Worm (Caenorhabditis elegans) whole organism, mixed stage, embryonic: ENCODE measurements around the gene prx-19.

ENCODE experiments used
- M03D4.4 ChIP-seq: sonication (generic microtip); optimal IDR thresholded peaks from 2 replicates; lab custom pipeline; 2017; ENCODE audit warnings: mild to moderate bottlenecking, missing genetic modification characterization, missing compliant biosample characterization
- bed-3 ChIP-seq: fragments of 200-800 bp; sonication (Bioruptor generic); optimal IDR thresholded peaks from 3 replicates; lab custom pipeline; 2018; ENCODE audit warnings: mild to moderate bottlenecking, missing genetic modification characterization, moderate library complexity, missing compliant biosample characterization
- blmp-1 ChIP-seq: fragments of 150-350 bp; optimal IDR thresholded peaks from 2 replicates; lab custom pipeline; 2014; ENCODE audit warnings: missing biosample characterization, missing genetic modification characterization
- ceh-39 ChIP-seq: fragments of 150-350 bp; optimal IDR thresholded peaks from 2 replicates; lab custom pipeline; 2014; ENCODE audit warnings: missing biosample characterization, missing genetic modification characterization
- ceh-43 ChIP-seq: fragments of 200-800 bp; sonication (Bioruptor generic); optimal IDR thresholded peaks from 2 replicates; lab custom pipeline; 2018; ENCODE audit warnings: mild to moderate bottlenecking, missing genetic modification characterization, moderate library complexity, missing compliant biosample characterization
- ceh-83 ChIP-seq: fragments of 200-800 bp; sonication (Bioruptor generic); optimal IDR thresholded peaks from 2 replicates; lab custom pipeline; 2018; ENCODE audit warnings: mild to moderate bottlenecking, missing genetic modification characterization, missing compliant biosample characterization
- ces-1 ChIP-seq: fragments of 150-350 bp; optimal IDR thresholded peaks from 2 replicates; lab custom pipeline; 2014; ENCODE audit warnings: missing biosample characterization, missing genetic modification reagents, missing genetic modification characterization
- cnd-1 ChIP-seq: fragments of 200-800 bp; sonication (Bioruptor generic); optimal IDR thresholded peaks from 2 replicates; lab custom pipeline; 2018; ENCODE audit warnings: mild to moderate bottlenecking, missing genetic modification characterization, missing compliant biosample characterization
- drap-1 ChIP-seq: fragments of 200-800 bp; sonication (Bioruptor generic); optimal IDR thresholded peaks from 3 replicates; lab custom pipeline; 2018; ENCODE audit warnings: mild to moderate bottlenecking, missing genetic modification characterization, missing compliant biosample characterization
- elt-1 ChIP-seq: sonication (generic microtip); optimal IDR thresholded peaks from 2 replicates; lab custom pipeline; 2017; ENCODE audit warnings: missing genetic modification characterization, mild to moderate bottlenecking, missing compliant biosample characterization, antibody characterized with exemption, moderate library complexity, borderline replicate concordance; ENCODE audit not compliant: insufficient read depth
- elt-3 ChIP-seq: fragments of 150-350 bp; optimal IDR thresholded peaks from 2 replicates; lab custom pipeline; 2014; ENCODE audit warnings: missing biosample characterization, missing genetic modification characterization
- flh-1 ChIP-seq: fragments of 200-800 bp; sonication (Bioruptor generic); optimal IDR thresholded peaks from 2 replicates; lab custom pipeline; 2018; ENCODE audit warnings: mild to moderate bottlenecking, missing genetic modification characterization, moderate library complexity, missing compliant biosample characterization
- hlh-1 ChIP-seq: fragments of 150-350 bp; optimal IDR thresholded peaks from 2 replicates; lab custom pipeline; 2014; ENCODE audit warnings: missing biosample characterization, missing genetic modification reagents, missing genetic modification characterization
- lin-13 ChIP-seq: fragments of 150-350 bp; optimal IDR thresholded peaks from 2 replicates; lab custom pipeline; 2014; ENCODE audit warnings: missing biosample characterization, missing genetic modification characterization
- lin-32 ChIP-seq: fragments of 200-800 bp; sonication (Bioruptor generic); optimal IDR thresholded peaks from 2 replicates; lab custom pipeline; 2018; ENCODE audit warnings: mild to moderate bottlenecking, missing genetic modification characterization, missing compliant biosample characterization
- lsy-2 ChIP-seq: fragments of 150-350 bp; optimal IDR thresholded peaks from 2 replicates; lab custom pipeline; 2014; ENCODE audit warnings: missing biosample characterization, missing genetic modification characterization
- mab-5 ChIP-seq: fragments of 150-350 bp; optimal IDR thresholded peaks from 2 replicates; lab custom pipeline; 2014; ENCODE audit warnings: missing biosample characterization, missing genetic modification characterization
- mep-1 ChIP-seq: fragments of 150-350 bp; optimal IDR thresholded peaks from 2 replicates; lab custom pipeline; 2017; ENCODE audit warnings: missing biosample characterization, missing genetic modification reagents, missing genetic modification characterization, inconsistent platforms
- mls-2 ChIP-seq: sonication (generic microtip); optimal IDR thresholded peaks from 2 replicates; lab custom pipeline; 2016; ENCODE audit warnings: mild to moderate bottlenecking, missing genetic modification characterization, moderate library complexity, missing compliant biosample characterization
- nhr-12 ChIP-seq: fragments of 150-350 bp; optimal IDR thresholded peaks from 2 replicates; lab custom pipeline; 2014; ENCODE audit warnings: missing biosample characterization, missing genetic modification characterization
- nhr-2 ChIP-seq: fragments of 150-350 bp; optimal IDR thresholded peaks from 2 replicates; lab custom pipeline; 2014; ENCODE audit warnings: missing biosample characterization, missing genetic modification characterization
- nhr-237 ChIP-seq: fragments of 150-350 bp; optimal IDR thresholded peaks from 2 replicates; lab custom pipeline; 2014; ENCODE audit warnings: missing biosample characterization, missing genetic modification characterization
- nhr-28 ChIP-seq: fragments of 150-350 bp; optimal IDR thresholded peaks from 2 replicates; lab custom pipeline; 2014; ENCODE audit warnings: missing biosample characterization, missing genetic modification characterization
- nhr-76 ChIP-seq: sonication (generic microtip); optimal IDR thresholded peaks from 2 replicates; lab custom pipeline; 2017; ENCODE audit warnings: missing biosample characterization, missing genetic modification characterization
- pha-4 ChIP-seq: fragments of 150-350 bp; optimal IDR thresholded peaks from 2 replicates; lab custom pipeline; 2018; ENCODE audit warnings: missing biosample characterization, missing genetic modification reagents, missing genetic modification characterization
- sem-2 ChIP-seq: fragments of 200-800 bp; sonication (Bioruptor generic); optimal IDR thresholded peaks from 2 replicates; lab custom pipeline; 2018; ENCODE audit warnings: mild to moderate bottlenecking, missing genetic modification characterization, missing compliant biosample characterization
- snpc-4 ChIP-seq: fragments of 150-350 bp; optimal IDR thresholded peaks from 2 replicates; lab custom pipeline; 2014; ENCODE audit warnings: missing biosample characterization, missing genetic modification characterization
- sptf-1 ChIP-seq: sonication (generic microtip); optimal IDR thresholded peaks from 2 replicates; lab custom pipeline; 2017; ENCODE audit warnings: mild to moderate bottlenecking, missing genetic modification characterization, moderate library complexity, missing compliant biosample characterization
- tbx-8 ChIP-seq: fragments of 200-800 bp; sonication (Bioruptor generic); optimal IDR thresholded peaks from 2 replicates; lab custom pipeline; 2018; ENCODE audit warnings: mild to moderate bottlenecking, missing genetic modification characterization, moderate library complexity, missing compliant biosample characterization
- unc-120 ChIP-seq: sonication (generic microtip); optimal IDR thresholded peaks from 2 replicates; lab custom pipeline; 2017; ENCODE audit warnings: missing genetic modification characterization, missing compliant biosample characterization; ENCODE audit not compliant: poor library complexity, severe bottlenecking
- unc-39 ChIP-seq: fragments of 150-350 bp; optimal IDR thresholded peaks from 2 replicates; lab custom pipeline; 2014; ENCODE audit warnings: missing biosample characterization, missing genetic modification characterization
- unc-62 ChIP-seq: fragments of 150-350 bp; optimal IDR thresholded peaks from 2 replicates; lab custom pipeline; 2014; ENCODE audit warnings: missing biosample characterization, missing genetic modification reagents, missing genetic modification characterization
- zip-8 ChIP-seq: fragments of 150-350 bp; optimal IDR thresholded peaks from 2 replicates; lab custom pipeline; 2014; ENCODE audit warnings: missing biosample characterization, missing genetic modification characterization
- ztf-11 ChIP-seq: fragments of 150-350 bp; optimal IDR thresholded peaks from 2 replicates; lab custom pipeline; 2014; ENCODE audit warnings: missing biosample characterization, missing genetic modification characterization

prx-19 gene

ce11 chrIII:8809245-8809971 lies at the start of gene prx-19:
prx-19 (minus strand) TSS chrIII:8809295.
- TF ChIP-seq unc-120 (tag; lab: Kevin White, UChicago) = no peak
- no peak for TF ChIP-seq elt-1 (tag; lab: Kevin White, UChicago)
- peak; percentile 88 for TF ChIP-seq ces-1
- no peak for TF ChIP-seq drap-1 (GFP tag; lab: Kevin White, UChicago)
- no peak for TF ChIP-seq nhr-2 (tag; lab: Kevin White, UChicago)
- no peak for TF ChIP-seq elt-3 (tag; lab: Kevin White, UChicago)
- no peak for TF ChIP-seq ceh-83 (GFP tag; lab: Kevin White, UChicago)
- no peak for TF ChIP-seq cnd-1 (tag; lab: Kevin White, UChicago)
- peak; percentile 77 for TF ChIP-seq mep-1 (tag; lab: Kevin White, UChicago)
- TF ChIP-seq lin-13 (tag; lab: Kevin White, UChicago) = no peak
- no peak for TF ChIP-seq snpc-4 (tag; lab: Kevin White, UChicago)
- no peak for TF ChIP-seq ztf-11 (tag; lab: Kevin White, UChicago)
- no peak for TF ChIP-seq mab-5 (tag; lab: Kevin White, UChicago)
- no peak for TF ChIP-seq blmp-1
- TF ChIP-seq lin-32 (GFP tag; lab: Kevin White, UChicago) = no peak
- TF ChIP-seq hlh-1 (tag; lab: Kevin White, UChicago) = peak; percentile 98
- TF ChIP-seq M03D4.4 = no peak
- peak; percentile 63 for TF ChIP-seq nhr-237 (tag; lab: Kevin White, UChicago)
- no peak for TF ChIP-seq flh-1 (GFP tag; lab: Kevin White, UChicago)
- no peak for TF ChIP-seq unc-39 (tag; lab: Kevin White, UChicago)
- no peak for TF ChIP-seq unc-62 (GFP tag; lab: Kevin White, UChicago)
- no peak for TF ChIP-seq sem-2 (GFP tag; lab: Kevin White, UChicago)
- TF ChIP-seq nhr-76 (tag; lab: Kevin White, UChicago) = no peak
- TF ChIP-seq nhr-28 (tag; lab: Kevin White, UChicago) = no peak
- no peak for TF ChIP-seq zip-8 (tag; lab: Kevin White, UChicago)
- TF ChIP-seq tbx-8 = no peak
- TF ChIP-seq ceh-43 (GFP tag; lab: Kevin White, UChicago) = no peak
- TF ChIP-seq bed-3 (GFP tag; lab: Kevin White, UChicago) = no peak
- TF ChIP-seq lsy-2 (tag; lab: Kevin White, UChicago) = peak; percentile 66
- TF ChIP-seq nhr-12 = no peak
- TF ChIP-seq pha-4 (tag; lab: Kevin White, UChicago) = peak; percentile 62
- TF ChIP-seq sptf-1 (tag; lab: Kevin White, UChicago) = no peak
- no peak for TF ChIP-seq mls-2

- TF ChIP-seq nhr-12 (no peak), mls-2 (no peak), nhr-2 (tag; lab: Kevin White, UChicago) (no peak), ceh-39 (tag; lab: Kevin White, UChicago) (no peak), unc-120 (tag; lab: Kevin White, UChicago) (no peak)
Measured at ce11 chrIII:8858482-8858881, 49.4 kb upstream of the prx-19 start.

- TF ChIP-seq blmp-1 (no peak), unc-120 (tag; lab: Kevin White, UChicago) (no peak), ztf-11 (tag; lab: Kevin White, UChicago) (no peak), ceh-83 (GFP tag; lab: Kevin White, UChicago) (no peak), unc-62 (GFP tag; lab: Kevin White, UChicago) (no peak), mab-5 (tag; lab: Kevin White, UChicago) (no peak), nhr-76 (tag; lab: Kevin White, UChicago) (no peak), nhr-2 (tag; lab: Kevin White, UChicago) (no peak), hlh-1 (tag; lab: Kevin White, UChicago) (no peak), bed-3 (GFP tag; lab: Kevin White, UChicago) (no peak), snpc-4 (tag; lab: Kevin White, UChicago) (no peak), zip-8 (tag; lab: Kevin White, UChicago) (no peak), mep-1 (tag; lab: Kevin White, UChicago) (no peak), ces-1 (no peak)
Measured at ce11 chrIII:8851961-8852360, 42.9 kb upstream of the prx-19 start, which contains the start of gene plg-1. plg-1 (plus strand) TSS chrIII:8852261.
